Worm (Caenorhabditis elegans): Measurements from ENCODE around the gene T19H12.12.

Gene T19H12.12

DNA sequence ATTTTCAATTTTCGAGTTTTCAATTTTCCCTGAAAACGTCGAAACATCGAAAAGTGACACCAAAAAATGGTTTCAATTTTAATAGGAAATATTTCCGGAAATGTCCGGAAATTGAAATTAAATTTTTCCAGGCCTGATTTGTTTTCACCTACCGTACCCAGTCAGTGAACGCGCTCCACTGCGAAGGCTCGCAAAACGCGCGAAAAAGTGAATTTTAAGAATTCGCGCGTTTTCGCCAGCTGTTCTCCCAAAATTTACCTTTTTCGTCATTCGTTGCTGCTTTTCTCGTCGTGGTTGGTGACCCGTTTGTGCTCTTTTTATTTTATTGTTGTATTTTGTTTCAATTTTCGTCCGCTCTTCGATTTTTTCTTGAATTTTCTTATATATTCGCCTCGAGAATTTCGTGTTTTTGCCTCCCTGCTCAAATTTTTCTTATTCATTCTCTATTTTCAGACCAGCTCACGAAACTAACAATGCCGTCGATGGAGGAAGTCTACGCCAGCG is 5.4 kb downstream of the T19H12.12 start, which contains the start of gene T19H12.2 (continued):
- no peak for TF ChIP-seq F10E7.11 (tag; optimal IDR thresholded peaks at IDR 0.05)
- TF ChIP-seq F55B11.4 (tag; optimal IDR thresholded peaks at IDR 0.05; ENCODE audit: borderline replicate concordance, insufficient read depth): no peak
- TF ChIP-seq F39B2.1 (GFP tag; IDR thresholded peaks at IDR 0.05): 0 out of 2 replicates have a peak, but pooled peaks have one; percentile 54
- peak; percentile 74 for TF ChIP-seq snpc-1.1 (tag; optimal IDR thresholded peaks at IDR 0.05; ENCODE audit: insufficient read depth)
- TF ChIP-seq D2030.7 (GFP tag; IDR thresholded peaks at IDR 0.05): peak; percentile 98
- TF ChIP-seq ceh-91 (GFP tag; IDR thresholded peaks at IDR 0.05): peak; percentile 99
- TF ChIP-seq bed-2 (GFP tag; IDR thresholded peaks at IDR 0.05): 0 out of 2 replicates have a peak, but pooled peaks have one; percentile 11
- no peak for TF ChIP-seq egl-44 (GFP tag; IDR thresholded peaks at IDR 0.05)
- peak; percentile 63; the same call in 1 of the 2 replicates for TF ChIP-seq B0336.3 (GFP tag; IDR thresholded peaks at IDR 0.05)
- TF ChIP-seq pbrm-1 (GFP tag; IDR thresholded peaks at IDR 0.05): peak; percentile 80
- peak; percentile 80 for TF ChIP-seq him-1 (tag; optimal IDR thresholded peaks at IDR 0.05)
- TF ChIP-seq aptf-3 (GFP tag; IDR thresholded peaks at IDR 0.05): no peak
- peak in 2 of 3 experiments; percentile 58 to 93 for TF ChIP-seq lin-35 (GFP tag; optimal IDR thresholded peaks at IDR 0.05)
- peak; percentile 99 for TF ChIP-seq lsl-1 (GFP tag; optimal IDR thresholded peaks at IDR 0.05)
- TF ChIP-seq hrde-1 (tag; optimal IDR thresholded peaks at IDR 0.05; ENCODE audit: borderline replicate concordance): peak; percentile 41
- peak; percentile 93 for TF ChIP-seq snpc-3.4 (tag; optimal IDR thresholded peaks at IDR 0.05)
- peak; percentile 93 for TF ChIP-seq rcor-1 (GFP tag; IDR thresholded peaks at IDR 0.05)
- TF ChIP-seq pha-4 (tag; optimal IDR thresholded peaks at IDR 0.05): no peak
- no peak for TF ChIP-seq gei-17 (GFP tag; optimal IDR thresholded peaks at IDR 0.05)
- peak; percentile 92 for TF ChIP-seq madf-3 (GFP tag; IDR thresholded peaks at IDR 0.05)
- TF ChIP-seq snpc-1.3 (tag; optimal IDR thresholded peaks at IDR 0.05; ENCODE audit: insufficient read depth): peak; percentile 86
- peak; percentile 94 for TF ChIP-seq ztf-28 (GFP tag; IDR thresholded peaks at IDR 0.05)
- TF ChIP-seq xnd-1 (tag; optimal IDR thresholded peaks at IDR 0.05): peak; percentile 99
- TF ChIP-seq dpl-1 (GFP tag; optimal IDR thresholded peaks at IDR 0.05): peak; percentile 94
- peak; percentile 92 for TF ChIP-seq tlf-1 (GFP tag; optimal IDR thresholded peaks at IDR 0.05)
- TF ChIP-seq attf-6 (GFP tag; IDR thresholded peaks at IDR 0.05): peak; percentile 41; the same call in 1 of the 2 replicates
- no peak for TF ChIP-seq die-1 (tag; optimal IDR thresholded peaks at IDR 0.05)
- peak; percentile 66 for TF ChIP-seq tbp1 (GFP tag; optimal IDR thresholded peaks at IDR 0.05)
- TF ChIP-seq B0019.2 (GFP tag; conservative IDR thresholded peaks at IDR 0.05): peak; percentile 93
- TF ChIP-seq K11D2.4 (GFP tag; IDR thresholded peaks at IDR 0.05): no peak
- TF ChIP-seq Y79H2A.3 (GFP tag; conservative IDR thresholded peaks at IDR 0.05): peak; percentile 86; the same call in 1 of the 2 replicates
- TF ChIP-seq C17E4.6 (GFP tag; IDR thresholded peaks at IDR 0.05): peak; percentile 91
- peak; percentile 91 for TF ChIP-seq F49E8.2 (tag; optimal IDR thresholded peaks at IDR 0.05; ENCODE audit: insufficient read depth)
- TF ChIP-seq lin-26 (GFP tag; IDR thresholded peaks at IDR 0.05): peak; percentile 21; the same call in 1 of the 2 replicates
- peak; percentile 66 for TF ChIP-seq aptf-2 (GFP tag; conservative IDR thresholded peaks at IDR 0.05)
- TF ChIP-seq unc-130 (GFP tag; optimal IDR thresholded peaks at IDR 0.05): peak; percentile 83
- peak; percentile 95 for TF ChIP-seq dox-1 (GFP tag; IDR thresholded peaks at IDR 0.05)
- TF ChIP-seq nhr-90 (tag; optimal IDR thresholded peaks at IDR 0.05): no peak
- TF ChIP-seq ekl-4 (GFP tag; IDR thresholded peaks at IDR 0.05): peak; percentile 90
- no peak for TF ChIP-seq K12H6.12 (tag; optimal IDR thresholded peaks at IDR 0.05)
- TF ChIP-seq ceh-100 (GFP tag; IDR thresholded peaks at IDR 0.05): peak; percentile 38; the same call in 1 of the 2 replicates
- peak; percentile 93 for TF ChIP-seq Y95B8A.8 (GFP tag; IDR thresholded peaks at IDR 0.05)
- peak; percentile 74 for TF ChIP-seq hmg-1.2 (GFP tag; IDR thresholded peaks at IDR 0.05)
- TF ChIP-seq F52B5.7 (tag; optimal IDR thresholded peaks at IDR 0.05): no peak
- TF ChIP-seq madf-8 (GFP tag; conservative IDR thresholded peaks at IDR 0.05): peak; percentile 100

All from whole organism, young adult.